Fruit fly (Drosophila melanogaster) whole organism, embryonic: Measurements from ENCODE around the gene PPYR1.

Experiments
- CG10543 ChIP-seq: fragments of 200-800 bp; sonication (Bioruptor generic); optimal IDR thresholded peaks from 3 replicates; lab custom pipeline; 2017; ENCODE audit warnings: missing biosample characterization, mild to moderate bottlenecking, missing genetic modification characterization, moderate library complexity
- CG11504 ChIP-seq: fragments of 200-800 bp; sonication (Bioruptor generic); optimal IDR thresholded peaks from 3 replicates; lab custom pipeline; 2019; ENCODE audit warnings: missing biosample characterization, mild to moderate bottlenecking, missing genetic modification characterization, moderate library complexity
- CG11723 ChIP-seq: fragments of 200-800 bp; sonication (Bioruptor generic); optimal IDR thresholded peaks from 2 replicates; lab custom pipeline; 2017; ENCODE audit warnings: missing biosample characterization, mild to moderate bottlenecking, missing genetic modification characterization
- CG13287 ChIP-seq: fragments of 200-800 bp; sonication (Bioruptor generic); IDR thresholded peaks from 2 replicates; pipeline ENCODE4 v1.3.6; 2022; ENCODE audit warnings: missing biosample characterization, missing genetic modification characterization; ENCODE audit not compliant: partially characterized antibody
- CG15073 ChIP-seq: fragments of 200-800 bp; sonication (Bioruptor generic); optimal IDR thresholded peaks from 2 replicates; lab custom pipeline; 2016; ENCODE audit warnings: missing biosample characterization, missing genetic modification characterization
- CG1603 ChIP-seq: fragments of 200-800 bp; sonication (Bioruptor generic); optimal IDR thresholded peaks from 2 replicates; lab custom pipeline; 2019; ENCODE audit warnings: missing biosample characterization, mild to moderate bottlenecking, missing genetic modification characterization, moderate library complexity
- CG16813 ChIP-seq: fragments of 200-800 bp; sonication (Bioruptor generic); IDR thresholded peaks from 3 replicates; pipeline ENCODE4 v1.3.6; 2022; ENCODE audit warnings: missing biosample characterization, missing genetic modification characterization; ENCODE audit not compliant: partially characterized antibody
- CG1792 ChIP-seq: fragments of 200-800 bp; sonication (Bioruptor generic); optimal IDR thresholded peaks from 2 replicates; lab custom pipeline; 2016; ENCODE audit warnings: missing biosample characterization, missing genetic modification characterization
- CG18262 ChIP-seq: fragments of 200-800 bp; optimal IDR thresholded peaks from 3 replicates; lab custom pipeline; 2019; ENCODE audit warnings: missing biosample characterization, mild to moderate bottlenecking, missing genetic modification characterization, moderate library complexity
- CG2678 ChIP-seq: fragments of 200-800 bp; sonication (Bioruptor generic); optimal IDR thresholded peaks from 3 replicates; lab custom pipeline; 2019; ENCODE audit warnings: missing biosample characterization, mild to moderate bottlenecking, missing genetic modification characterization, moderate library complexity
- CG2889 ChIP-seq: fragments of 200-800 bp; sonication (Bioruptor generic); IDR thresholded peaks from 3 replicates; pipeline ENCODE4 v1.3.6; 2022; ENCODE audit warnings: missing biosample characterization, missing genetic modification characterization
- CG3065 ChIP-seq: fragments of 200-800 bp; sonication (Bioruptor generic); optimal IDR thresholded peaks from 2 replicates; lab custom pipeline; 2016; ENCODE audit warnings: missing biosample characterization, missing genetic modification characterization
- CG42726 ChIP-seq: fragments of 200-800 bp; sonication (Bioruptor generic); IDR thresholded peaks from 2 replicates; pipeline ENCODE4 v1.3.6; 2022; ENCODE audit warnings: missing biosample characterization, missing genetic modification characterization; ENCODE audit not compliant: partially characterized antibody
- CG43689 ChIP-seq: fragments of 200-800 bp; sonication (Bioruptor generic); IDR thresholded peaks from 2 replicates; pipeline ENCODE4 v1.3.6; 2022; ENCODE audit warnings: missing biosample characterization, missing genetic modification characterization
- CG6689 ChIP-seq: fragments of 200-800 bp; sonication (Bioruptor generic); IDR thresholded peaks from 2 replicates; pipeline ENCODE4 v1.3.6; 2022; ENCODE audit warnings: missing biosample characterization, missing genetic modification characterization
- CG8388 ChIP-seq: fragments of 200-800 bp; sonication (Bioruptor generic); optimal IDR thresholded peaks from 2 replicates; lab custom pipeline; 2019; ENCODE audit warnings: missing biosample characterization, mild to moderate bottlenecking, missing genetic modification characterization, moderate library complexity
- CG8765 ChIP-seq: fragments of 200-800 bp; sonication (Bioruptor generic); IDR thresholded peaks from 2 replicates; pipeline ENCODE4 v1.3.6; 2022; ENCODE audit warnings: missing biosample characterization, missing genetic modification characterization
- CG8924 ChIP-seq: fragments of 200-800 bp; optimal IDR thresholded peaks from 3 replicates; lab custom pipeline; 2019; ENCODE audit warnings: missing biosample characterization, mild to moderate bottlenecking, missing genetic modification characterization, moderate library complexity
- CG9215 ChIP-seq: fragments of 200-800 bp; sonication (Bioruptor generic); IDR thresholded peaks from 2 replicates; pipeline ENCODE4 v1.3.6; 2022; ENCODE audit warnings: missing biosample characterization, missing genetic modification characterization
- Dll ChIP-seq: fragments of 200-800 bp; sonication (Bioruptor generic); IDR thresholded peaks from 4 replicates; pipeline ENCODE4 v1.3.6; 2022; ENCODE audit warnings: missing biosample characterization, missing genetic modification characterization; ENCODE audit not compliant: partially characterized antibody
- E2f1 ChIP-seq: fragments of 200-800 bp; sonication (Bioruptor generic); IDR thresholded peaks from 2 replicates; pipeline ENCODE4 v1.3.6; 2022; ENCODE audit warnings: missing biosample characterization, missing genetic modification characterization
- Eip74EF ChIP-seq, 2 experiments: fragments of 200-800 bp in 1 of 2; fragments of >200 bp in 1 of 2; sonication (Bioruptor generic) in 1 of 2; optimal IDR thresholded peaks; 2 replicates each; lab custom pipeline; 2017 to 2019; ENCODE audit warnings: missing biosample characterization in 2 of 2, missing genetic modification characterization in 2 of 2, mild to moderate bottlenecking in 1 of 2, moderate library complexity in 1 of 2
- Fer2 ChIP-seq: fragments of 200-800 bp; sonication (Bioruptor generic); optimal IDR thresholded peaks from 2 replicates; lab custom pipeline; 2018; ENCODE audit warnings: missing biosample characterization, mild to moderate bottlenecking, missing genetic modification characterization, moderate library complexity
- HLH3B ChIP-seq: fragments of 200-800 bp; sonication (Bioruptor generic); IDR thresholded peaks from 2 replicates; pipeline ENCODE4 v1.3.6; 2022; ENCODE audit warnings: missing biosample characterization, missing genetic modification characterization
- HLH4C ChIP-seq: fragments of 200-800 bp; sonication (Bioruptor generic); IDR thresholded peaks from 3 replicates; pipeline ENCODE4 v1.3.6; 2022; ENCODE audit warnings: missing biosample characterization, missing genetic modification characterization; ENCODE audit not compliant: partially characterized antibody
- Hr51 ChIP-seq, 2 experiments: fragments of 200-800 bp; sonication (Bioruptor generic); optimal IDR thresholded peaks; 2 replicates in 1 of 2; 3 replicates in 1 of 2; lab custom pipeline; 2016 to 2018; ENCODE audit warnings: missing biosample characterization in 2 of 2, missing genetic modification characterization in 2 of 2, mild to moderate bottlenecking in 1 of 2, moderate library complexity in 1 of 2
- Kr ChIP-seq: fragments of 200-800 bp; sonication (Bioruptor generic); optimal IDR thresholded peaks from 2 replicates; lab custom pipeline; 2017; ENCODE audit warnings: missing biosample characterization, mild to moderate bottlenecking, missing genetic modification characterization
- Meics ChIP-seq: fragments of 200-800 bp; sonication (Bioruptor generic); optimal IDR thresholded peaks from 2 replicates; lab custom pipeline; 2017; ENCODE audit warnings: missing biosample characterization, mild to moderate bottlenecking, missing genetic modification characterization
- Oaz ChIP-seq: fragments of 200-800 bp; sonication (Bioruptor generic); IDR thresholded peaks from 2 replicates; pipeline ENCODE4 v1.3.6; 2022; ENCODE audit warnings: missing biosample characterization, missing genetic modification characterization
- PHDP ChIP-seq: fragments of 200-800 bp; sonication (Bioruptor generic); optimal IDR thresholded peaks from 3 replicates; lab custom pipeline; 2018; ENCODE audit warnings: missing biosample characterization, mild to moderate bottlenecking, missing genetic modification characterization, moderate library complexity
- Rx ChIP-seq: fragments of 200-800 bp; sonication (Bioruptor generic); IDR thresholded peaks from 2 replicates; pipeline ENCODE4 v1.3.6; 2022; ENCODE audit warnings: missing biosample characterization, missing genetic modification characterization
- Six4 ChIP-seq: fragments of 200-800 bp; sonication (Bioruptor generic); optimal IDR thresholded peaks from 2 replicates; lab custom pipeline; 2016; ENCODE audit warnings: missing biosample characterization, missing genetic modification characterization
- chinmo ChIP-seq: fragments of 200-800 bp; sonication (Bioruptor generic); IDR thresholded peaks from 4 replicates; pipeline ENCODE4 v1.3.6; 2022; ENCODE audit warnings: missing biosample characterization, missing genetic modification characterization; ENCODE audit not compliant: partially characterized antibody
- ci ChIP-seq: fragments of 200-800 bp; sonication (Bioruptor generic); IDR thresholded peaks from 3 replicates; pipeline ENCODE4 v1.3.6; 2022; ENCODE audit warnings: missing biosample characterization, missing genetic modification characterization
- dati ChIP-seq: fragments of 200-800 bp; sonication (Bioruptor generic); IDR thresholded peaks from 2 replicates; pipeline ENCODE4 v1.3.6; 2022; ENCODE audit warnings: missing biosample characterization, missing genetic modification characterization
- dimm ChIP-seq: fragments of 200-800 bp; sonication (Bioruptor generic); IDR thresholded peaks from 2 replicates; pipeline ENCODE4 v1.3.6; 2022; ENCODE audit warnings: missing biosample characterization, missing genetic modification characterization
- ewg ChIP-seq: fragments of 200-800 bp; sonication (Bioruptor generic); optimal IDR thresholded peaks from 3 replicates; lab custom pipeline; 2017; ENCODE audit warnings: mild to moderate bottlenecking, missing biosample characterization, missing genetic modification reagents, missing genetic modification characterization
- exex ChIP-seq: fragments of 200-800 bp; sonication (Bioruptor generic); optimal IDR thresholded peaks from 4 replicates; lab custom pipeline; 2018; ENCODE audit warnings: missing biosample characterization, mild to moderate bottlenecking, missing genetic modification characterization, moderate library complexity
- gem ChIP-seq: fragments of 200-800 bp; sonication (Bioruptor generic); optimal IDR thresholded peaks from 2 replicates; lab custom pipeline; 2019; ENCODE audit warnings: missing biosample characterization, mild to moderate bottlenecking, missing genetic modification characterization, moderate library complexity
- hth ChIP-seq: fragments of >200 bp; optimal IDR thresholded peaks from 2 replicates; lab custom pipeline; 2017; ENCODE audit warnings: inconsistent platforms
- jing ChIP-seq: fragments of 200-800 bp; sonication (Bioruptor generic); optimal IDR thresholded peaks from 2 replicates; lab custom pipeline; 2018; ENCODE audit warnings: missing biosample characterization, mild to moderate bottlenecking, missing genetic modification characterization
- ken ChIP-seq: fragments of 200-800 bp; sonication (Bioruptor generic); IDR thresholded peaks from 3 replicates; pipeline ENCODE4 v1.3.6; 2022; ENCODE audit warnings: missing biosample characterization, missing genetic modification characterization
- maf-S ChIP-seq: fragments of 200-800 bp; sonication (Bioruptor generic); optimal IDR thresholded peaks from 2 replicates; lab custom pipeline; 2016; ENCODE audit warnings: missing biosample characterization, missing genetic modification characterization
- org-1 ChIP-seq: fragments of 200-800 bp; sonication (Bioruptor generic); optimal IDR thresholded peaks from 2 replicates; lab custom pipeline; 2017; ENCODE audit warnings: missing biosample characterization, missing genetic modification characterization
- seq ChIP-seq: fragments of 200-800 bp; sonication (Bioruptor generic); IDR thresholded peaks from 2 replicates; pipeline ENCODE4 v1.3.6; 2022; ENCODE audit warnings: missing biosample characterization, missing genetic modification characterization
- slp2 ChIP-seq: fragments of 200-800 bp; sonication (Bioruptor generic); optimal IDR thresholded peaks from 2 replicates; lab custom pipeline; 2016; ENCODE audit warnings: missing biosample characterization, missing genetic modification characterization
- sr ChIP-seq: fragments of 200-800 bp; sonication (Bioruptor generic); IDR thresholded peaks from 3 replicates; pipeline ENCODE4 v1.3.6; 2022; ENCODE audit warnings: missing biosample characterization, missing genetic modification characterization
- toy ChIP-seq: fragments of 200-800 bp; sonication (Bioruptor generic); IDR thresholded peaks from 2 replicates; pipeline ENCODE4 v1.3.6; 2022; ENCODE audit warnings: missing biosample characterization, missing genetic modification characterization
- trh ChIP-seq: fragments of 200-800 bp; sonication (Bioruptor generic); optimal IDR thresholded peaks from 2 replicates; lab custom pipeline; 2016; ENCODE audit warnings: missing biosample characterization, missing genetic modification characterization
- vnd ChIP-seq: fragments of 200-800 bp; sonication (Bioruptor generic); IDR thresholded peaks from 3 replicates; pipeline ENCODE4 v1.3.6; 2022; ENCODE audit warnings: missing biosample characterization, missing genetic modification characterization; ENCODE audit not compliant: partially characterized antibody

Gene PPYR1

DNA sequence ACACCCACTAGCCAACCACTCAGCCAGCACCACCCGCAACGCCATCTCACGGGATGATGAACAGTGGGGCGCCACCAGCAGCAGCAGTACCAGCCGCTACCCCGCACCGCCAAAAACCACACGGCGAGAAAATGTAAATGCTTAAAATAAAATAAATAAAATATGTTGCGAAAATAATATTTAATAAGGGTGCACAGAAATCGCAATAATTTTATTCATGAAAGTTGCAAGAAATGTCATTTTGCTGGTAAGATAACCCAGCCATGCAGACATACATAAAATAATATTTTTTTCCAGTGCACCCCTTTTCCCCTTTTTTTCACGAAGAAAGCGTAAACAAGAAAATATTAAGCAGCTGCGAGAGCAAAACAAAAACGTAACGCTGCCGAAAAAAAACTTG is 28.7 kb downstream of the PPYR1 start (continued):
- TF ChIP-seq CG18262 (peak; percentile 58), Rx (GFP tag; lab: Robert Waterston, UW) (no peak), CG13287 (GFP tag; lab: Robert Waterston, UW) (no peak), vnd (no peak), CG43689 (GFP tag; lab: Robert Waterston, UW) (0 out of 2 replicates have a peak, but pooled peaks have one; percentile 11), gem (peak; percentile 83), E2f1 (GFP tag; lab: Robert Waterston, UW) (peak; percentile 58), Oaz (GFP tag; lab: Robert Waterston, UW) (peak; percentile 39; the same call in 1 of the 2 replicates), slp2 (GFP tag; lab: Kevin White, UChicago) (no peak), CG16813 (GFP tag; lab: Robert Waterston, UW) (no peak), Kr (GFP tag; lab: Kevin White, UChicago) (no peak), Meics (peak; percentile 78), trh (GFP tag; lab: Kevin White, UChicago) (no peak), CG42726 (GFP tag; lab: Robert Waterston, UW) (no peak), chinmo (GFP tag; lab: Robert Waterston, UW) (no peak), maf-S (GFP tag; lab: Kevin White, UChicago) (no peak), CG8924 (tag; lab: Kevin White, UChicago) (peak; percentile 65), hth (lab: Kevin White, UChicago) (no peak), Hr51 (GFP tag; optimal IDR thresholded peaks at IDR 0.05; lab: Kevin White, UChicago) (peak; percentile 22 to 71), Six4 (GFP tag; lab: Kevin White, UChicago) (no peak), CG3065 (GFP tag; lab: Kevin White, UChicago) (no peak), jing (GFP tag; lab: Kevin White, UChicago) (peak; percentile 11), CG8388 (GFP tag; lab: Kevin White, UChicago) (peak; percentile 38), CG2678 (tag; lab: Kevin White, UChicago) (peak; percentile 83), CG6689 (peak; percentile 65), Eip74EF (GFP tag; optimal IDR thresholded peaks at IDR 0.05; lab: Kevin White, UChicago) (peak in 1 of 2 experiments; percentile 29), ken (peak; percentile 61; the same call in 1 of the 3 replicates), HLH3B (GFP tag; lab: Robert Waterston, UW) (peak; percentile 70), ci (peak; percentile 77; the same call in 2 of the 3 replicates), seq (GFP tag; lab: Robert Waterston, UW) (peak; percentile 51; the same call in 1 of the 2 replicates), CG11723 (peak; percentile 29), toy (GFP tag; lab: Robert Waterston, UW) (no peak), dimm (GFP tag; lab: Robert Waterston, UW) (no peak), org-1 (GFP tag; lab: Kevin White, UChicago) (peak; percentile 60), CG2889 (0 out of 3 replicates have a peak, but pooled peaks have one; percentile 46), Dll (GFP tag; lab: Robert Waterston, UW) (no peak), PHDP (tag; lab: Kevin White, UChicago) (peak; percentile 68), dati (GFP tag; lab: Robert Waterston, UW) (no peak), CG10543 (peak; percentile 67), ewg (GFP tag; lab: Kevin White, UChicago) (peak; percentile 38), CG1792 (GFP tag; lab: Kevin White, UChicago) (no peak), CG9215 (GFP tag; lab: Robert Waterston, UW) (peak; percentile 52), CG8765 (GFP tag; lab: Robert Waterston, UW) (0 out of 2 replicates have a peak, but pooled peaks have one; percentile 30), sr (peak; percentile 23; the same call in 1 of the 3 replicates), Fer2 (tag; lab: Kevin White, UChicago) (peak; percentile 52), exex (peak; percentile 12), HLH4C (no peak), CG1603 (peak; percentile 17), CG15073 (GFP tag; lab: Kevin White, UChicago) (no peak), CG11504 (tag; lab: Kevin White, UChicago) (peak; percentile 78)
